Fruit fly (Drosophila melanogaster) whole organism, prepupa: Measurements from ENCODE around the gene mthl1.

Experiments
- CG15336 ChIP-seq: fragments of 200-800 bp; sonication (Bioruptor generic); IDR thresholded peaks from 2 replicates; pipeline ENCODE4 v1.3.6; 2022; ENCODE audit warnings: missing biosample characterization, missing genetic modification characterization
- CG1621 ChIP-seq: fragments of 200-800 bp; sonication (Bioruptor generic); optimal IDR thresholded peaks from 3 replicates; lab custom pipeline; 2018; ENCODE audit warnings: missing biosample characterization, mild to moderate bottlenecking, missing genetic modification characterization
- CG16779 ChIP-seq: fragments of 200-800 bp; sonication (Bioruptor generic); optimal IDR thresholded peaks from 3 replicates; lab custom pipeline; 2017; ENCODE audit warnings: missing biosample characterization, mild to moderate bottlenecking, missing genetic modification characterization
- CG32006 ChIP-seq: fragments of 200-800 bp; sonication (Bioruptor generic); optimal IDR thresholded peaks from 3 replicates; lab custom pipeline; 2017; ENCODE audit warnings: missing biosample characterization, mild to moderate bottlenecking, missing genetic modification characterization
- CG4318 ChIP-seq: fragments of 200-800 bp; sonication (Bioruptor generic); optimal IDR thresholded peaks from 3 replicates; lab custom pipeline; 2017; ENCODE audit warnings: missing biosample characterization, mild to moderate bottlenecking, missing genetic modification characterization
- Eip75B ChIP-seq: fragments of 200-800 bp; sonication (Bioruptor generic); optimal IDR thresholded peaks from 3 replicates; lab custom pipeline; 2016; ENCODE audit warnings: missing biosample characterization, missing genetic modification characterization
- Eip78C ChIP-seq: fragments of 200-800 bp; sonication (Bioruptor generic); peaks from one replicate; lab custom pipeline; 2016; ENCODE audit warnings: missing biosample characterization, missing genetic modification characterization
- Eip93F ChIP-seq: fragments of 200-800 bp; sonication (Bioruptor generic); optimal IDR thresholded peaks from 2 replicates; lab custom pipeline; 2016; ENCODE audit warnings: missing biosample characterization, mild to moderate bottlenecking, missing genetic modification characterization
- Gug ChIP-seq: fragments of 200-800 bp; sonication (Bioruptor generic); IDR thresholded peaks from 2 replicates; pipeline ENCODE4 v1.3.6; 2022; ENCODE audit warnings: missing biosample characterization, missing genetic modification characterization
- Hr39 ChIP-seq: fragments of 200-800 bp; sonication (Bioruptor generic); optimal IDR thresholded peaks from 2 replicates; lab custom pipeline; 2016; ENCODE audit warnings: missing biosample characterization, missing genetic modification characterization
- Hr4 ChIP-seq: fragments of 200-800 bp; sonication (Bioruptor generic); optimal IDR thresholded peaks from 3 replicates; lab custom pipeline; 2016; ENCODE audit warnings: missing biosample characterization, missing genetic modification characterization
- OdsH ChIP-seq: fragments of 200-800 bp; sonication (Bioruptor generic); optimal IDR thresholded peaks from 3 replicates; lab custom pipeline; 2016; ENCODE audit warnings: missing biosample characterization, missing genetic modification characterization
- Smox ChIP-seq: fragments of 200-800 bp; sonication (Bioruptor generic); optimal IDR thresholded peaks from 3 replicates; lab custom pipeline; 2016; ENCODE audit warnings: missing biosample characterization, missing genetic modification characterization
- Sox14 ChIP-seq: fragments of 200-800 bp; sonication (Bioruptor generic); optimal IDR thresholded peaks from 3 replicates; lab custom pipeline; 2016; ENCODE audit warnings: missing biosample characterization, missing genetic modification characterization
- Sox15 ChIP-seq: fragments of 200-800 bp; sonication (Bioruptor generic); optimal IDR thresholded peaks from 3 replicates; lab custom pipeline; 2016; ENCODE audit warnings: missing biosample characterization, missing genetic modification characterization
- cyc ChIP-seq: fragments of 200-800 bp; sonication (Bioruptor generic); optimal IDR thresholded peaks from 3 replicates; lab custom pipeline; 2016; ENCODE audit warnings: missing biosample characterization, missing genetic modification characterization
- eg ChIP-seq: fragments of 200-800 bp; sonication (Bioruptor generic); IDR thresholded peaks from 3 replicates; pipeline ENCODE4 v1.3.6; 2022; ENCODE audit warnings: missing biosample characterization, missing genetic modification characterization
- esn ChIP-seq: fragments of 200-800 bp; sonication (Bioruptor generic); optimal IDR thresholded peaks from 2 replicates; lab custom pipeline; 2016; ENCODE audit warnings: missing biosample characterization, mild to moderate bottlenecking, missing genetic modification characterization, moderate library complexity
- fkh ChIP-seq: fragments of 200-800 bp; sonication (Bioruptor generic); optimal IDR thresholded peaks from 3 replicates; lab custom pipeline; 2017; ENCODE audit warnings: missing biosample characterization, mild to moderate bottlenecking, missing genetic modification characterization, moderate library complexity
- svp ChIP-seq: fragments of 200-800 bp; sonication (Bioruptor generic); peaks from one replicate; lab custom pipeline; 2016; ENCODE audit warnings: missing biosample characterization, missing genetic modification characterization
- topi ChIP-seq: fragments of 200-800 bp; sonication (Bioruptor generic); optimal IDR thresholded peaks from 3 replicates; lab custom pipeline; 2016; ENCODE audit warnings: missing biosample characterization, missing genetic modification characterization
- vri ChIP-seq: fragments of 200-800 bp; sonication (Bioruptor generic); optimal IDR thresholded peaks from 3 replicates; lab custom pipeline; 2016; ENCODE audit warnings: missing biosample characterization, mild to moderate bottlenecking, missing genetic modification characterization

Gene mthl1

DNA sequence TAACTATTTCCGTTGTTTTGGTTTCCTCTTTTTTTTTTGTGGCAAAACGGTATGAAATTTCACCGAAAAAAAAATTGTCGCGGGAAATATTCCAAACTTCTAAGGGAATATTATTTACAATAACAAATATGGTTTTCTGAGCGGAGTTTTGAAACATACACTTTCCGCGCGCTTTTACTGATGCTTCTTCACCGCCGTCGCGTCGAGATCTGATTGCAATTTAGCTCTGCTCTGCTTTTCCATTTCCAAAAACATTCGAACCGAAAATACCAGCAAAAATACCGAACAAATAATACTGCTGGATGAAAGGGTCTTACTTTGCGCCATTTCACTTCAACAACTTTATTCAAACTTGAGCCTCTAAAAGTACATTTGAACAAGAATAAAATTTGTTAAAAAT, 54.2 kb downstream of the mthl1 start, which contains the start of gene Septin4:
Gene Septin4 (minus strand): TSS at position 215 of the 400 bp plus-strand sequence.
- no peak for TF ChIP-seq topi (GFP tag; lab: Kevin White, UChicago)
- peak; percentile 82 for TF ChIP-seq Eip78C (GFP tag; lab: Kevin White, UChicago)

DNA sequence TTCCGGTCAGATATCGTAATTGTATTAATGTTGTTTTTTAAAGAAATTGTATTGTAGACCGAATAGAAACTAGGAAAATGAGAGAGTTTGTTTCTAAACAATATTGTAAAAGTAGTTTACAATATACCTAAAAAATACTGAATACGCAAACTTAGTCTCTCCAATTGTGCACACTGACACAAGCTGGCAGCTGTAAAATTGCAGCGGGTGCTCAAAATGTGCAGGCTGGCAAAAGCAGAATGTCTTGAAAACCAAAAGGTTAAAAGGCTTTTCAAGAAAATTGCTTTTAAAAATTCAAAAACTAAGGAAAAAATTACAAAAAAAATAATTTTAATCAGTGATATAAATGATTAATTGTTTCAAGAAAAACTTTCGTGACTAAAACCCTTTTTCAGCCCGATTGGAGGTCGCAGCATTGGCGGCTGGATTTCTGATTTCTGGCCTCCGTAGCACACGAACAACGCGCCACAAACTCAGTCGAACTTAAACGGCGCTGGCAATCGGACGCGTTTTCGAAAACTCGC, 55.0 kb downstream of the mthl1 start, which contains the start of gene CG4678:
Gene CG4678 (plus strand): TSS at position 474 of the 524 bp plus-strand sequence.
- TF ChIP-seq fkh (GFP tag; lab: Kevin White, UChicago), result no peak
- TF ChIP-seq svp, result peak; percentile 72
- TF ChIP-seq, all 60 proteins: peak for 1

DNA sequence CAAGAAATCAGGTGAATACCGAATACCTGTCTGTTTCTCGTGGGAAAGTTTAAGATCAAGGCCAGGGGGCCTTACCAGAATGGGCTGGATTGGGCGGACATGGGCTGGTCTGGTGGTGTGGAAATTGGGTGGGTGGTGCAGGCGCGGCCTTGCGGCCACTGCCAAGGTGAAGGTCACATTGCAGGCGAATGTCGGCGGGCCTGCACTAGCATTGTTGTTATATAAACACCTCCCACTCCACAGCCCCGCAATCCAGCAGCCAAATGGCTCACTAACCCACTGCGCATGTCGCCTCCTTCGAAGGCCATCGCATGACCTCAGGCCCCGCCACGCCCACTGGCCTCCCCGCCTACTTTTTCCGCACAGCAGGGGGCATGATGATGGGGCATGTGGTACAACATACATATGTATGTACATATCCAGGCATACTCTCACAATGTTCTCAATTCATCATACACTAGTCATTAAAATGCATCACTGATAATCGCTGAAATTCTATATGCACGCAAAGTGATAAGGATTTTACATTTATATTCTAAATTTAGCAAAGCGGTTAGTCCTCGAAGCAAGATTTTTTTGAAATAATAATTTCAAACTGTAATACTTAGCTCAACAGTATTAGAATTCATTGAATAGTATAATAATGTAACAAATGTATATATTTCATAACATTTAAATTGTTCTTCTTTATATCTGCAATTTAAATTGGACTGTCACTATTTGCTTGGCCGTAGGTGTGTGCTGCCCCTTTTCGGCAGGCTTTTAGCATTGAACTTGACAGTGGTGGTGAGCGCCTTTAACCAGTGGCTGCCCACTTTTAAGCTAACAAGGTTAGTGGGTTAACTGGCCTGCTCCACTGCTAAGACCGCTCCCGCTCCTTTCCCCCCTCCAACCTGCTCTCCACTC, 56.1 kb downstream of the mthl1 start:
- TF ChIP-seq vri (GFP tag; lab: Kevin White, UChicago) (no peak), Smox (GFP tag; lab: Kevin White, UChicago) (no peak), eg (GFP tag; lab: Robert Waterston, UW) (no peak), Hr4 (GFP tag; lab: Kevin White, UChicago) (peak; percentile 13), CG4318 (GFP tag; lab: Kevin White, UChicago) (peak; percentile 8), cyc (GFP tag; lab: Kevin White, UChicago) (no peak), Eip93F (GFP tag; lab: Kevin White, UChicago) (no peak), svp (peak; percentile 33), Eip78C (GFP tag; lab: Kevin White, UChicago) (peak; percentile 66), Sox15 (GFP tag; lab: Kevin White, UChicago) (no peak), CG15336 (GFP tag; lab: Robert Waterston, UW) (peak; percentile 18; the same call in 1 of the 2 replicates), Hr39 (no peak), esn (GFP tag; lab: Kevin White, UChicago) (no peak), Eip75B (peak; percentile 5), CG32006 (GFP tag; lab: Kevin White, UChicago) (peak; percentile 69), CG1621 (tag; lab: Kevin White, UChicago) (no peak), Gug (GFP tag; lab: Robert Waterston, UW) (no peak), OdsH (GFP tag; lab: Kevin White, UChicago) (peak; percentile 4), CG16779 (tag; lab: Kevin White, UChicago) (no peak)

DNA sequence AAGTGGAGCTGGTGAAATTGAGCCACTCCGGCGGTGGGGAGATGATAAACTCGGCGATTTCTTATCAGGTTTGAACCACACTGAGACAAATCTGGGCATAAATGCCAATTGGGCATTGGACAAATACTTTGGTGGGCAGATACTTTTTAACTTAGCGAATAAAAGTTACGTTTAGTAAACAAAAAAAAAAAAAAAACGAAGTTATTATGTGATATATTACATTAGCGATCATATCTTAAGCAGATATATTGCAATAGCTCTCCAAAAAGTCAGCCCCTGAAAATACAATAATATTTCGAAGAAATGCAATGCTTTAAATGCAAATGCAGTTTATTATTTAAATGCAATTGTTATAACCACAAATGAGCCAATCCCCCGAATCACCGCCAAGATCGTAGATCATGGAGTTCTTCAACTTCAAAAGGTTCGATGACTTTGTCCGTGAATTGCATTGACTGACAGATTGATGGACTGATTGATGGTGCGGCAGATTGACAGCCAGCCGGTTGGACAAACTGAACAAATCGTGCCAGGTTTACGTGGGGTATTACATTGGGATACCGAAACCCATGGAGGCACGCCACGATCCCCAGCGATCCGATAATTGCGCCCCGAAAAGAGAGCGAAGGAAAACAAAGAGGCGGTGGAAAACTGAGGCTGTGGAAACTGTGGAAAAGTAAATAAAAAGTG, 57.3 kb downstream of the mthl1 start:
- TF ChIP-seq CG32006 (GFP tag; lab: Kevin White, UChicago) (peak; percentile 50), Hr4 (GFP tag; lab: Kevin White, UChicago) (peak; percentile 36), CG15336 (GFP tag; lab: Robert Waterston, UW) (0 out of 2 replicates have a peak, but pooled peaks have one; percentile 19), svp (peak; percentile 46), Hr39 (no peak), Eip78C (GFP tag; lab: Kevin White, UChicago) (peak; percentile 52), Sox14 (GFP tag; lab: Kevin White, UChicago) (no peak), CG4318 (GFP tag; lab: Kevin White, UChicago) (peak; percentile 11)
- TF ChIP-seq, all 60 proteins: peak for 6
